Worm (Caenorhabditis elegans) whole organism, early embryonic: ENCODE measurements around the gene pfd-2.

ENCODE experiments used
- F13C5.2 ChIP-seq: sonication (generic microtip); optimal IDR thresholded peaks from 2 replicates; lab custom pipeline; 2017; ENCODE audit warnings: mild to moderate bottlenecking, missing genetic modification characterization, inconsistent platforms, missing compliant biosample characterization
- ama-1 ChIP-seq: fragments of 150-350 bp; optimal IDR thresholded peaks from 2 replicates; lab custom pipeline; 2014
- ceh-36 ChIP-seq: sonication (generic microtip); optimal IDR thresholded peaks from 2 replicates; lab custom pipeline; 2016; ENCODE audit warnings: missing genetic modification characterization, inconsistent platforms, missing compliant biosample characterization
- ets-7 ChIP-seq: sonication (generic microtip); optimal IDR thresholded peaks from 2 replicates; lab custom pipeline; 2016; ENCODE audit warnings: missing genotype, missing genetic modification characterization, missing compliant biosample characterization
- flt-1 ChIP-seq: fragments of 200-800 bp; sonication (Bioruptor generic); IDR thresholded peaks from 2 replicates; pipeline ENCODE4 v1.3.6; 2022; ENCODE audit warnings: missing genetic modification characterization, missing compliant biosample characterization
- hmbx-1 ChIP-seq: sonication (generic microtip); optimal IDR thresholded peaks from 2 replicates; lab custom pipeline; 2016; ENCODE audit warnings: mild to moderate bottlenecking, missing genetic modification characterization, missing compliant biosample characterization
- hmg-4 ChIP-seq: fragments of 200-800 bp; sonication (Bioruptor generic); optimal IDR thresholded peaks from 2 replicates; lab custom pipeline; 2018; ENCODE audit warnings: mild to moderate bottlenecking, missing genetic modification characterization, missing compliant biosample characterization
- scrt-1 ChIP-seq: fragments of 200-800 bp; sonication (Bioruptor generic); IDR thresholded peaks from 2 replicates; pipeline ENCODE4 v1.3.6; 2022; ENCODE audit warnings: missing genetic modification characterization, missing compliant biosample characterization
- tbx-11 ChIP-seq: fragments of 200-800 bp; sonication (Bioruptor generic); IDR thresholded peaks from 2 replicates; pipeline ENCODE4 v1.3.6; 2022; ENCODE audit warnings: missing genetic modification characterization, missing compliant biosample characterization
- tbx-37 ChIP-seq: fragments of 200-800 bp; sonication (Bioruptor generic); conservative IDR thresholded peaks from 2 replicates; pipeline ENCODE4 v1.3.6; 2022; ENCODE audit warnings: missing genetic modification reagents, missing genetic modification characterization, missing compliant biosample characterization

DNA sequence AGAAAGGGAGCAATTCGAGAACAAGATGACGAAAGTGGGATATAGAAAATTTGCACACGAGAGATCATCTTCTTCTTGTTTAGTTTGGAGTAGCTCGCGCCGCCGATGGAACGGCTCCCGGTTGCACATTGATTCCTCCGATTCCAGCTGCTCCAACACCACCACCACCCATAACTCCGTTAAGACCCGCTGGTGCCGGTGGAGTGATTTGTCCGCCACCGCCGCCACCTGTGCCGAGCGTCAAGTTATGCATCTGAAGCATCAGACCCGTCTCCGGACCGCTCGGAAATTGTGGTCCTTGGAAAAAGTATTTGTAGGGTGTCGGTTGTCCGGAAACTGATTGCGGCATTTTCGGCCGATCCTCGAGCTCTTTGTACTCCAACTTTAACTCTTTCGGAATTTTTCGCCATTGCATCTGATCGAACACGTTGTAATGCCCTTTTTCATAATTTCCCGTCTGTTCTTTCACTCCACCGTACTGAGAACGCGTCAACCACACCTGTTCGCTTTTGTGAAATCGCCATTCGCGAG lies 46.4 kb downstream of the pfd-2 start:
- TF ChIP-seq ama-1 (lab: Kevin White, UChicago) (no peak), flt-1 (GFP tag; lab: Robert Waterston, UW) (no peak), hmbx-1 (tag; lab: Kevin White, UChicago) (no peak), ceh-36 (tag; lab: Kevin White, UChicago) (no peak), hmg-4 (GFP tag; lab: Kevin White, UChicago) (no peak), F13C5.2 (no peak), ets-7 (no peak), tbx-11 (GFP tag; lab: Robert Waterston, UW) (no peak), scrt-1 (GFP tag; lab: Robert Waterston, UW) (no peak), tbx-37 (GFP tag; lab: Robert Waterston, UW) (no peak)
